Worm (Caenorhabditis elegans): Measurements from ENCODE around the gene alfa-1.
A peak's percentile ranks its signal among the peaks of the same experiment; 100 is the strongest.

alfa-1 gene

DNA sequence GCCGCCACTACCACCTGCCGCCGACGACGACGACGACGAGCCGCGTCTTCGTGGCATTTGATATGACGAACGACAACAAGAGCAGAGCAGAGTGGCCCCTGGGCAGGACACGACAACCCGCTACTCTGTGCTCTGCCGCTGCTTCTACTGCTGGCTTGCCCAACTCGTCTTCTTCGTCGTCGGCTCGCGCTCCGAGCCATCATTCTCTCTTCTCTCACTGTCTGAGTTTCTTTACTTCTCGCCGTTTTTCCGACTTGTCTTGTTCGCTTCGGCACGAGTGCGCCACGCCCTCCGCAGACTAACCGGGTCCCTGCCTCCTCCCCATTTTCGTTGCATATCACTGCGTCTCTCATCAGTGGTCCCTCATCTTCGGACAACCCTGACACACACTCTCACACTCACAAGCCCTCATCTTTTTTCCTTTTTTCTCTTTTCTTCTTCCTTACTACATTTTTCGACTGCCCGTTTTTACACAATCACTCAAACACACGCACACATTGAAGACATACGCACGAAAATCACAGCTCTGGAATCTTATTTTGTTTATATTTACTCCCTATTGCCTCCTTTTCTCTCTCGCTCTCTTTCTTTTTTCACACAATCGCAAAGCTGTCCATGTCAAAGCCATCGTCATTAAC, 20.2 kb downstream of the alfa-1 start (continued):
- TF ChIP-seq egl-27 (tag; optimal IDR thresholded peaks at IDR 0.05): no peak
- TF ChIP-seq spr-3 (GFP tag; optimal IDR thresholded peaks at IDR 0.05): no peak
- TF ChIP-seq ztf-7 (tag; optimal IDR thresholded peaks at IDR 0.05): no peak
- TF ChIP-seq nhr-237 (tag; optimal IDR thresholded peaks at IDR 0.05): no peak
- TF ChIP-seq lsy-2 (tag; optimal IDR thresholded peaks at IDR 0.05): peak; percentile 63 to 74
- peak; percentile 47 to 87 for TF ChIP-seq mdl-1 (tag; optimal IDR thresholded peaks at IDR 0.05)
- no peak for TF ChIP-seq pha-4 (GFP tag; IDR thresholded peaks at IDR 0.05)
- no peak for TF ChIP-seq pha-4 (tag; optimal IDR thresholded peaks at IDR 0.05)
- no peak for TF ChIP-seq nhr-111 (GFP tag; optimal IDR thresholded peaks at IDR 0.05)
- peak; percentile 36 for TF ChIP-seq dmd-6 (GFP tag; IDR thresholded peaks at IDR 0.05)
- TF ChIP-seq zip-2 (tag; optimal IDR thresholded peaks at IDR 0.05): no peak
- TF ChIP-seq nhr-6 (tag; optimal IDR thresholded peaks at IDR 0.05): no peak
- no peak for TF ChIP-seq ama-1 (optimal IDR thresholded peaks at IDR 0.05)
- TF ChIP-seq dve-1 (tag; optimal IDR thresholded peaks at IDR 0.05; ENCODE audit: insufficient read depth): no peak
- TF ChIP-seq mxl-3 (GFP tag; optimal IDR thresholded peaks at IDR 0.05): peak; percentile 28
- peak; percentile 28 for TF ChIP-seq nhr-48 (tag; optimal IDR thresholded peaks at IDR 0.05)
- no peak for TF ChIP-seq madf-5 (GFP tag; IDR thresholded peaks at IDR 0.05)
- TF ChIP-seq T20F7.1 (GFP tag; optimal IDR thresholded peaks at IDR 0.05): no peak
- TF ChIP-seq set-16 (GFP tag; IDR thresholded peaks at IDR 0.05): peak; percentile 97
- TF ChIP-seq R02D3.7 (tag; optimal IDR thresholded peaks at IDR 0.05): no peak
- TF ChIP-seq ceh-44 (GFP tag; IDR thresholded peaks at IDR 0.05): no peak
- TF ChIP-seq mxl-2 (GFP tag; conservative IDR thresholded peaks at IDR 0.05): no peak
- TF ChIP-seq lin-38 (GFP tag; IDR thresholded peaks at IDR 0.05): peak; percentile 8; the same call in 1 of the 2 replicates
- no peak for TF ChIP-seq F10B5.3 (tag; optimal IDR thresholded peaks at IDR 0.05)
- TF ChIP-seq fos-1 (tag; optimal IDR thresholded peaks at IDR 0.05): no peak
- no peak for TF ChIP-seq nhr-10 (tag; optimal IDR thresholded peaks at IDR 0.05)
- TF ChIP-seq daf-19 (GFP tag; conservative IDR thresholded peaks at IDR 0.05): no peak
- no peak for TF ChIP-seq snpc-1.2 (GFP tag; IDR thresholded peaks at IDR 0.05)
- TF ChIP-seq mes-2 (tag; optimal IDR thresholded peaks at IDR 0.05; ENCODE audit: poor library complexity, severe bottlenecking): peak; percentile 25
- TF ChIP-seq ces-1 (GFP tag; optimal IDR thresholded peaks at IDR 0.05): peak; percentile 19
- TF ChIP-seq lir-3 (tag; optimal IDR thresholded peaks at IDR 0.05): no peak
- no peak for TF ChIP-seq nhr-42 (GFP tag; IDR thresholded peaks at IDR 0.05)
- no peak for TF ChIP-seq zfp-2 (tag; optimal IDR thresholded peaks at IDR 0.05)
- no peak for TF ChIP-seq nhr-28 (tag; optimal IDR thresholded peaks at IDR 0.05)
- TF ChIP-seq gei-8 (GFP tag; optimal IDR thresholded peaks at IDR 0.05): no peak
- no peak for TF ChIP-seq nhr-41 (GFP tag; IDR thresholded peaks at IDR 0.05)
- TF ChIP-seq jun-1 (tag; optimal IDR thresholded peaks at IDR 0.05): no peak
- no peak for TF ChIP-seq zag-1 (tag; optimal IDR thresholded peaks at IDR 0.05)
- no peak for TF ChIP-seq pqm-1 (tag; optimal IDR thresholded peaks at IDR 0.05)
- TF ChIP-seq lim-7 (GFP tag; IDR thresholded peaks at IDR 0.05): no peak
- peak; percentile 85 for TF ChIP-seq aha-1 (tag)
- peak; percentile 61 for TF ChIP-seq lin-39 (tag; optimal IDR thresholded peaks at IDR 0.05)
- TF ChIP-seq nhr-102 (tag; optimal IDR thresholded peaks at IDR 0.05): no peak
- no peak for TF ChIP-seq snpc-4 (tag; optimal IDR thresholded peaks at IDR 0.05)
- no peak for TF ChIP-seq saeg-2 (GFP tag; IDR thresholded peaks at IDR 0.05)
- TF ChIP-seq sdz-12 (GFP tag; optimal IDR thresholded peaks at IDR 0.05): no peak
- TF ChIP-seq nhr-25 (tag; optimal IDR thresholded peaks at IDR 0.05; ENCODE audit: borderline replicate concordance, insufficient read depth): no peak
- peak; percentile 70 for TF ChIP-seq mep-1 (tag; optimal IDR thresholded peaks at IDR 0.05)
- peak; percentile 31; the same call in 1 of the 2 replicates for TF ChIP-seq vab-7 (GFP tag; IDR thresholded peaks at IDR 0.05)
- TF ChIP-seq ceh-32 (tag; optimal IDR thresholded peaks at IDR 0.05; ENCODE audit: poor library complexity): no peak
- peak; percentile 94 for TF ChIP-seq fkh-10 (GFP tag; optimal IDR thresholded peaks at IDR 0.05)

All from whole organism, L4 larva.